Fruit fly (Drosophila melanogaster) Kc167 (cell line): ENCODE measurements around the gene Dad.

Experiments used
- Myc ChIP-seq: fragments of >200 bp; optimal IDR thresholded peaks from 2 replicates; lab custom pipeline; 2017; ENCODE audit warnings: missing external identifiers
- Sin3A ChIP-seq: fragments of >200 bp; optimal IDR thresholded peaks from 2 replicates; lab custom pipeline; 2018; ENCODE audit warnings: missing external identifiers
- h ChIP-seq: fragments of >200 bp; optimal IDR thresholded peaks from 3 replicates; lab custom pipeline; 2018; ENCODE audit warnings: missing external identifiers
- insv ChIP-seq: fragments of >200 bp; optimal IDR thresholded peaks from 3 replicates; lab custom pipeline; 2018; ENCODE audit warnings: missing external identifiers
- psq ChIP-seq: fragments of >200 bp; optimal IDR thresholded peaks from 2 replicates; lab custom pipeline; 2017; ENCODE audit warnings: missing external identifiers
- ttk ChIP-seq: sonication (Bioruptor generic); optimal IDR thresholded peaks from 2 replicates; lab custom pipeline; 2017; ENCODE audit warnings: missing external identifiers

dm6 chr3R:17014276-17014675 lies 39.5 kb upstream of the Dad start, which contains the start of gene Pxd:
- no peak for TF ChIP-seq psq (lab: Kevin White, UChicago)
- no peak for TF ChIP-seq ttk (lab: Kevin White, UChicago)
- no peak for TF ChIP-seq h (lab: Kevin White, UChicago)
- TF ChIP-seq Sin3A (lab: Kevin White, UChicago) = no peak
- no peak for TF ChIP-seq Myc (lab: Kevin White, UChicago)
- TF ChIP-seq insv (lab: Kevin White, UChicago) = no peak
